Worm (Caenorhabditis elegans) whole organism, late embryonic: Measurements from ENCODE around the gene K06H6.2.

Experiments used
- ceh-34 ChIP-seq: sonication (generic microtip); optimal IDR thresholded peaks from 2 replicates; lab custom pipeline; 2016; ENCODE audit warnings: mild to moderate bottlenecking, missing genetic modification characterization, missing compliant biosample characterization
- ceh-45 ChIP-seq: fragments of 200-800 bp; sonication (Bioruptor generic); IDR thresholded peaks from 2 replicates; pipeline ENCODE4 v1.3.6; 2022; ENCODE audit warnings: missing genetic modification reagents, missing genetic modification characterization, missing compliant biosample characterization
- ceh-6 ChIP-seq: fragments of 200-800 bp; sonication (Bioruptor generic); optimal IDR thresholded peaks from 2 replicates; lab custom pipeline; 2018; ENCODE audit warnings: mild to moderate bottlenecking, missing genetic modification characterization, missing compliant biosample characterization
- odd-2 ChIP-seq: sonication (generic microtip); optimal IDR thresholded peaks from 2 replicates; lab custom pipeline; 2017; ENCODE audit warnings: antibody characterized with exemption, mild to moderate bottlenecking, missing genetic modification characterization, missing compliant biosample characterization

DNA sequence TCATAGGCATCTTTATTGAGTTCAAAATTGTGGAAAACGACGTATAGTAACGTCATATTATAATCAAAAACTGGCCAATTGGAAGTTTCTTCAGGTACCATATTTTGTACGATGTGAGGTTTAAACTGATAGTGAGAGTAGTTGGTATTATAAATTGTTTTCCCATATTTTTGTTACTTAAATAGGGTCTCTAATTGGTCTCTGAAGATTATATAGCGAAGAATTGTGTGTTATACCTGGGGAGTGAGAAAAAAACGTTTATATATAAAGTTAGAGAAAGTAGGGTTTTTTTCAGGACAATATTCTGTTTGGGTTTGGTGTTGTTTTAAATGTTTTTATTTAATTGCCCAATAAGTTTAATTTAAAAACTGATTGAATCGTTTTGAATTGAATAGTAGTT, 39.4 kb downstream of the K06H6.2 start, which contains the start of gene srt-17:
- TF ChIP-seq ceh-34 (tag; lab: Kevin White, UChicago): no peak
- TF ChIP-seq ceh-45: no peak
- no peak for TF ChIP-seq odd-2 (tag; lab: Kevin White, UChicago)
- TF ChIP-seq ceh-6 (GFP tag; lab: Kevin White, UChicago): no peak
